Fruit fly (Drosophila melanogaster) whole organism, adult: ENCODE results near the gene Unc-76.

Experiments
- CG7045 ChIP-seq: fragments of 200-800 bp; sonication (Bioruptor generic); optimal IDR thresholded peaks from 2 replicates; lab custom pipeline; 2017; ENCODE audit warnings: missing biosample characterization, mild to moderate bottlenecking, missing genetic modification characterization
- cic ChIP-seq: fragments of 200-800 bp; sonication (Bioruptor generic); optimal IDR thresholded peaks from 2 replicates; lab custom pipeline; 2017; ENCODE audit warnings: missing biosample characterization, mild to moderate bottlenecking, missing genetic modification characterization, moderate library complexity
- kay ChIP-seq: fragments of 200-800 bp; sonication (Bioruptor generic); peaks from one replicate; lab custom pipeline; 2016; ENCODE audit warnings: missing biosample characterization, missing genetic modification characterization, borderline replicate concordance

DNA sequence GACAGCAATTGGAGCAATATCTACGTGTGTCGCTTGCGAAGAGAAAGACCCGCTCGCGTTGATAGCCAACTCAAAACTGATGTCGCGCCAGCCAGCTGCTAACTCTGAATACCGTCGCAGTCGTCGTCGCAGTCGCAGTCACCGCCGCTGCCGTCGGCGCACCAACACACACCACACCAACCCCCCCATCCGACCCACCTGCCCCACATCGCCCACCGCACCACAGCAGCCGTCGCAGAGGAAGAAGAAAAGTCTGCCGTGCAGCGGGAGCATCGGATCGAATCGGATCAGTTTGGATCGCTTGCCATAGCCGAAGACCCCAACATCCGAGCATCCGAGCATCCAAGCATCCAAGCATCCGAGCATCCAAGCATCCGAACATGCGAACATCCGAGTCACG lies 44.0 kb upstream of the Unc-76 start:
- TF ChIP-seq cic (GFP tag; lab: Kevin White, UChicago) (no peak), kay (GFP tag; lab: Kevin White, UChicago) (no peak), CG7045 (GFP tag; lab: Kevin White, UChicago) (no peak)
